Worm (Caenorhabditis elegans) whole organism, mixed stage, embryonic: ENCODE measurements around the gene srsx-5.

Experiments used
- ceh-43 ChIP-seq: fragments of 200-800 bp; sonication (Bioruptor generic); optimal IDR thresholded peaks from 2 replicates; lab custom pipeline; 2018; ENCODE audit warnings: mild to moderate bottlenecking, missing genetic modification characterization, moderate library complexity, missing compliant biosample characterization
- cnd-1 ChIP-seq: fragments of 200-800 bp; sonication (Bioruptor generic); optimal IDR thresholded peaks from 2 replicates; lab custom pipeline; 2018; ENCODE audit warnings: mild to moderate bottlenecking, missing genetic modification characterization, missing compliant biosample characterization
- elt-1 ChIP-seq: sonication (generic microtip); optimal IDR thresholded peaks from 2 replicates; lab custom pipeline; 2017; ENCODE audit warnings: missing genetic modification characterization, mild to moderate bottlenecking, missing compliant biosample characterization, antibody characterized with exemption, moderate library complexity, borderline replicate concordance; ENCODE audit not compliant: insufficient read depth
- elt-3 ChIP-seq: fragments of 150-350 bp; optimal IDR thresholded peaks from 2 replicates; lab custom pipeline; 2014; ENCODE audit warnings: missing biosample characterization, missing genetic modification characterization
- lin-13 ChIP-seq: fragments of 150-350 bp; optimal IDR thresholded peaks from 2 replicates; lab custom pipeline; 2014; ENCODE audit warnings: missing biosample characterization, missing genetic modification characterization
- lin-32 ChIP-seq: fragments of 200-800 bp; sonication (Bioruptor generic); optimal IDR thresholded peaks from 2 replicates; lab custom pipeline; 2018; ENCODE audit warnings: mild to moderate bottlenecking, missing genetic modification characterization, missing compliant biosample characterization
- lsy-2 ChIP-seq: fragments of 150-350 bp; optimal IDR thresholded peaks from 2 replicates; lab custom pipeline; 2014; ENCODE audit warnings: missing biosample characterization, missing genetic modification characterization
- mep-1 ChIP-seq: fragments of 150-350 bp; optimal IDR thresholded peaks from 2 replicates; lab custom pipeline; 2017; ENCODE audit warnings: missing biosample characterization, missing genetic modification reagents, missing genetic modification characterization, inconsistent platforms
- nhr-237 ChIP-seq: fragments of 150-350 bp; optimal IDR thresholded peaks from 2 replicates; lab custom pipeline; 2014; ENCODE audit warnings: missing biosample characterization, missing genetic modification characterization
- nhr-28 ChIP-seq: fragments of 150-350 bp; optimal IDR thresholded peaks from 2 replicates; lab custom pipeline; 2014; ENCODE audit warnings: missing biosample characterization, missing genetic modification characterization
- nhr-76 ChIP-seq: sonication (generic microtip); optimal IDR thresholded peaks from 2 replicates; lab custom pipeline; 2017; ENCODE audit warnings: missing biosample characterization, missing genetic modification characterization
- pha-4 ChIP-seq: fragments of 150-350 bp; optimal IDR thresholded peaks from 2 replicates; lab custom pipeline; 2018; ENCODE audit warnings: missing biosample characterization, missing genetic modification reagents, missing genetic modification characterization
- sem-2 ChIP-seq: fragments of 200-800 bp; sonication (Bioruptor generic); optimal IDR thresholded peaks from 2 replicates; lab custom pipeline; 2018; ENCODE audit warnings: mild to moderate bottlenecking, missing genetic modification characterization, missing compliant biosample characterization
- snpc-4 ChIP-seq: fragments of 150-350 bp; optimal IDR thresholded peaks from 2 replicates; lab custom pipeline; 2014; ENCODE audit warnings: missing biosample characterization, missing genetic modification characterization

DNA sequence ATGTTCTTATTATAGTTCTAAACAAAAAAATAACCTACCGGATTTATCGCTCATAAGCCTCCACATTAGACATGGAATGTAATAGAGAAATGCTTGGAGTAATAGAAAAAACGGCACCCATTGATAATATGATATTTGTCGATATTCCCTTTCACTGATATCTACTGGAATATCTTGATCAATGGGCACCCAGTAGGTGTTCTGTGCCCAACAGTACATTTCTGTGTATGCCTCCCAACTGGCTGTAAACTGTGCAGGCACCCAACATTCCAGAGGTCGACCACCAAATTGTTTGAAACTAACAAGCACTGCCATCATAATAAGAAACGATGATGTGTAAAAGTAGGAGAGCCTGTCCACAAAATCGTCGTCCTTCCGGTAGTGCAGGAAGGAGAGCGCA, 35.7 kb downstream of the srsx-5 start:
- TF ChIP-seq lin-13 (no peak), elt-3 (no peak), nhr-76 (tag; lab: Kevin White, UChicago) (no peak), nhr-237 (tag; lab: Kevin White, UChicago) (no peak), snpc-4 (tag; lab: Kevin White, UChicago) (no peak), cnd-1 (tag; lab: Kevin White, UChicago) (no peak), pha-4 (tag; lab: Kevin White, UChicago) (no peak), mep-1 (no peak), elt-1 (tag; lab: Kevin White, UChicago) (no peak), sem-2 (GFP tag; lab: Kevin White, UChicago) (no peak), nhr-28 (no peak), lsy-2 (tag; lab: Kevin White, UChicago) (no peak), lin-32 (GFP tag; lab: Kevin White, UChicago) (no peak), ceh-43 (GFP tag; lab: Kevin White, UChicago) (no peak)
